Worm (Caenorhabditis elegans) whole organism, L3 larva: ENCODE measurements around the gene Y38F2AR.10.

ENCODE experiments used
- fkh-10 ChIP-seq: sonication (generic microtip); optimal IDR thresholded peaks from 2 replicates; lab custom pipeline; 2017; ENCODE audit warnings: missing biosample characterization, missing genetic modification reagents, missing genetic modification characterization
- tbx-2 ChIP-seq: sonication (generic microtip); optimal IDR thresholded peaks from 2 replicates; lab custom pipeline; 2016; ENCODE audit warnings: mild to moderate bottlenecking, missing genetic modification characterization, missing compliant biosample characterization
- ztf-11 ChIP-seq: fragments of 150-350 bp; optimal IDR thresholded peaks from 2 replicates; lab custom pipeline; 2014; ENCODE audit warnings: missing biosample characterization, missing genetic modification characterization

DNA sequence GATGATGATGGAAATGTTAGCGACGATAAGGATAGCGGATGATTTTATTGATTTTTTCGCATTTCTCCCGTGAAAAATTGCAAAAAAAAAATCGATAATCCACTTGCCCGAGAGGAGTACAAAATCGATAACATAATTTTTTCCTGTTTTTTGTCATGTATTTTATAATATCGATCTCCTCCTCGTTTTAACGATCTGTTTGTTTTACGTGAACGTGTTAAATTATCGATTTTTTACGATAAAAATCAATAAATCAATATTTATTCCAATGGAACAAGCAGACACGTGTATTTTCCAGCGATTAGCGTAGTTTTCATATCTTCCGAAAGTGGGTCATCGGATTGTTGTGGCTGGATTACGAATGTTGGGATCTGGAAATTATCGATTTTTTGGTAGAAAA is 3.3 kb downstream of the Y38F2AR.10 start:
- TF ChIP-seq tbx-2 (tag; lab: Kevin White, UChicago) (no peak), fkh-10 (GFP tag; lab: Kevin White, UChicago) (no peak), ztf-11 (no peak)
